Worm (Caenorhabditis elegans) whole organism, young adult: ENCODE data around the gene blos-8.
A peak's percentile ranks its signal among the peaks of the same experiment; 100 is the strongest.

Experiments
- B0035.1 ChIP-seq: sonication (generic microtip); optimal IDR thresholded peaks from 2 replicates; lab custom pipeline; 2016; ENCODE audit warnings: missing genetic modification characterization, mild to moderate bottlenecking, missing compliant biosample characterization, missing genotype, missing genetic modification reagents
- F10E7.11 ChIP-seq: sonication (generic microtip); optimal IDR thresholded peaks from 2 replicates; lab custom pipeline; 2017; ENCODE audit warnings: mild to moderate bottlenecking, missing genetic modification characterization, moderate library complexity, missing compliant biosample characterization
- F33H1.4 ChIP-seq: fragments of 200-800 bp; sonication (Bioruptor generic); IDR thresholded peaks from 2 replicates; pipeline ENCODE4 v1.3.6; 2022; ENCODE audit warnings: missing genetic modification reagents, missing genetic modification characterization, missing compliant biosample characterization
- F37B4.10 ChIP-seq: fragments of 200-800 bp; sonication (Bioruptor generic); IDR thresholded peaks from 2 replicates; pipeline ENCODE4 v1.3.6; 2022; ENCODE audit warnings: missing genetic modification characterization, missing compliant biosample characterization
- F49E8.2 ChIP-seq: sonication (generic microtip); optimal IDR thresholded peaks from 3 replicates; lab custom pipeline; 2017; ENCODE audit warnings: missing genetic modification characterization, mild to moderate bottlenecking, missing compliant biosample characterization, antibody characterized with exemption, moderate library complexity; ENCODE audit not compliant: insufficient read depth
- K12H6.12 ChIP-seq: fragments of 200-800 bp; sonication (Bioruptor generic); optimal IDR thresholded peaks from 2 replicates; lab custom pipeline; 2018; ENCODE audit warnings: mild to moderate bottlenecking, missing genetic modification characterization, missing compliant biosample characterization
- T26A5.8 ChIP-seq: sonication (generic microtip); optimal IDR thresholded peaks from 2 replicates; lab custom pipeline; 2016; ENCODE audit warnings: missing genetic modification characterization, missing compliant biosample characterization
- Y56A3A.18 ChIP-seq: fragments of 200-800 bp; sonication (Bioruptor generic); IDR thresholded peaks from 2 replicates; pipeline ENCODE4 v1.3.6; 2022; ENCODE audit warnings: missing genetic modification reagents, missing genetic modification characterization, missing compliant biosample characterization
- ama-1 ChIP-seq, 3 experiments: fragments of 150-350 bp in 1 of 3; sonication (generic microtip) in 2 of 3; optimal IDR thresholded peaks; 2 replicates each; lab custom pipeline; 2014 to 2018; ENCODE audit warnings: missing biosample characterization in 2 of 3, missing genetic modification characterization in 2 of 3, missing genetic modification reagents in 2 of 3
- aptf-3 ChIP-seq: fragments of 200-800 bp; sonication (Bioruptor generic); IDR thresholded peaks from 2 replicates; pipeline ENCODE4 v1.3.6; 2022; ENCODE audit warnings: missing genetic modification characterization, missing compliant biosample characterization
- athp-1 ChIP-seq: sonication (generic microtip); optimal IDR thresholded peaks from 2 replicates; lab custom pipeline; 2017; ENCODE audit warnings: mild to moderate bottlenecking, missing genetic modification characterization, missing compliant biosample characterization
- bed-1 ChIP-seq: fragments of 200-800 bp; sonication (Bioruptor generic); IDR thresholded peaks from 2 replicates; pipeline ENCODE4 v1.3.6; 2022; ENCODE audit warnings: missing genetic modification reagents, missing genetic modification characterization, missing compliant biosample characterization
- bed-2 ChIP-seq: fragments of 200-800 bp; sonication (Bioruptor generic); IDR thresholded peaks from 2 replicates; pipeline ENCODE4 v1.3.6; 2022; ENCODE audit warnings: missing genetic modification reagents, missing genetic modification characterization, missing compliant biosample characterization
- ceh-27 ChIP-seq: fragments of 200-800 bp; sonication (Bioruptor generic); optimal IDR thresholded peaks from 2 replicates; lab custom pipeline; 2018; ENCODE audit warnings: mild to moderate bottlenecking, missing genetic modification characterization, moderate library complexity, missing compliant biosample characterization
- ceh-58 ChIP-seq: fragments of 200-800 bp; sonication (Bioruptor generic); IDR thresholded peaks from 2 replicates; pipeline ENCODE4 v1.3.6; 2022; ENCODE audit warnings: missing genetic modification characterization, missing compliant biosample characterization
- chd-7 ChIP-seq: sonication (generic microtip); optimal IDR thresholded peaks from 2 replicates; lab custom pipeline; 2016; ENCODE audit warnings: mild to moderate bottlenecking, missing genetic modification characterization, moderate library complexity, missing compliant biosample characterization
- hmg-1.2 ChIP-seq: fragments of 200-800 bp; sonication (Bioruptor generic); IDR thresholded peaks from 2 replicates; pipeline ENCODE4 v1.3.6; 2022; ENCODE audit warnings: missing genetic modification reagents, missing genetic modification characterization, missing compliant biosample characterization
- hsf-1 ChIP-seq: fragments of 200-800 bp; sonication (Bioruptor generic); IDR thresholded peaks from 2 replicates; pipeline ENCODE4 v1.3.6; 2022; ENCODE audit warnings: missing genetic modification reagents, missing genetic modification characterization, missing compliant biosample characterization
- lag-1 ChIP-seq: fragments of 200-800 bp; sonication (Bioruptor generic); IDR thresholded peaks from 2 replicates; pipeline ENCODE4 v1.3.6; 2022; ENCODE audit warnings: missing genetic modification reagents, missing genetic modification characterization, missing compliant biosample characterization
- let-607 ChIP-seq, 2 experiments: fragments of 200-800 bp in 1 of 2; sonication (Bioruptor generic) in 1 of 2; sonication (generic microtip) in 1 of 2; optimal IDR thresholded peaks; 2 replicates each; lab custom pipeline; 2016 to 2018; ENCODE audit warnings: mild to moderate bottlenecking in 2 of 2, missing compliant biosample characterization in 2 of 2, missing genetic modification characterization in 2 of 2, moderate library complexity in 2 of 2, missing genotype in 1 of 2
- lir-1 ChIP-seq: fragments of 200-800 bp; sonication (Bioruptor generic); conservative IDR thresholded peaks from 2 replicates; pipeline ENCODE4 v1.3.6; 2022; ENCODE audit warnings: missing genetic modification reagents, missing genetic modification characterization, missing compliant biosample characterization
- madf-10 ChIP-seq: sonication (generic microtip); optimal IDR thresholded peaks from 2 replicates; lab custom pipeline; 2016; ENCODE audit warnings: mild to moderate bottlenecking, missing genetic modification characterization, missing compliant biosample characterization
- mel-28 ChIP-seq: sonication (generic microtip); optimal IDR thresholded peaks from 2 replicates; lab custom pipeline; 2016; ENCODE audit warnings: borderline replicate concordance, mild to moderate bottlenecking, missing genetic modification characterization, missing compliant biosample characterization
- mxl-1 ChIP-seq: sonication (generic microtip); optimal IDR thresholded peaks from 2 replicates; lab custom pipeline; 2016; ENCODE audit warnings: missing genetic modification characterization, missing compliant biosample characterization
- nfya-2 ChIP-seq: fragments of 200-800 bp; sonication (Bioruptor generic); IDR thresholded peaks from 2 replicates; pipeline ENCODE4 v1.3.6; 2022; ENCODE audit warnings: missing genetic modification reagents, missing genetic modification characterization, missing compliant biosample characterization
- nfyb-1 ChIP-seq: fragments of 200-800 bp; sonication (Bioruptor generic); IDR thresholded peaks from 2 replicates; pipeline ENCODE4 v1.3.6; 2022; ENCODE audit warnings: missing genetic modification reagents, missing genetic modification characterization, missing compliant biosample characterization
- nhr-27 ChIP-seq: fragments of 200-800 bp; sonication (Bioruptor generic); optimal IDR thresholded peaks from 2 replicates; lab custom pipeline; 2018; ENCODE audit warnings: mild to moderate bottlenecking, missing genetic modification characterization, moderate library complexity, missing compliant biosample characterization
- rec-8 ChIP-seq, 2 experiments: sonication (generic microtip); optimal IDR thresholded peaks; 2 replicates each; lab custom pipeline; 2016; ENCODE audit warnings: mild to moderate bottlenecking in 2 of 2, missing genetic modification characterization in 2 of 2, missing genetic modification reagents in 2 of 2, missing genotype in 2 of 2, missing biosample characterization in 1 of 2, missing compliant biosample characterization in 1 of 2, moderate library complexity in 1 of 2
- sdz-38 ChIP-seq: sonication (generic microtip); optimal IDR thresholded peaks from 2 replicates; lab custom pipeline; 2016; ENCODE audit warnings: missing genotype, missing genetic modification characterization, missing compliant biosample characterization
- snpc-1.1 ChIP-seq: sonication (generic microtip); optimal IDR thresholded peaks from 2 replicates; lab custom pipeline; 2017; ENCODE audit warnings: missing genetic modification characterization, mild to moderate bottlenecking, missing compliant biosample characterization, antibody characterized with exemption, moderate library complexity, missing genotype, missing genetic modification reagents; ENCODE audit not compliant: insufficient read depth
- snpc-4 ChIP-seq, 5 experiments: fragments of 150-350 bp in 1 of 5; sonication (generic microtip) in 4 of 5; optimal IDR thresholded peaks; 2 replicates each; lab custom pipeline; 2014 to 2018; ENCODE audit warnings: missing genetic modification characterization in 5 of 5, missing biosample characterization in 3 of 5, antibody characterized with exemption in 2 of 5, mild to moderate bottlenecking in 2 of 5, missing compliant biosample characterization in 2 of 5, missing genotype in 2 of 5, moderate library complexity in 2 of 5, missing genetic modification reagents in 1 of 5
- somi-1 ChIP-seq: fragments of 200-800 bp; sonication (Bioruptor generic); optimal IDR thresholded peaks from 2 replicates; lab custom pipeline; 2018; ENCODE audit warnings: mild to moderate bottlenecking, missing genetic modification characterization, missing compliant biosample characterization
- tlf-1 ChIP-seq: fragments of 200-800 bp; sonication (Bioruptor generic); optimal IDR thresholded peaks from 2 replicates; lab custom pipeline; 2018; ENCODE audit warnings: mild to moderate bottlenecking, missing genetic modification characterization, missing compliant biosample characterization
- unc-62 ChIP-seq: fragments of 150-350 bp; optimal IDR thresholded peaks from 2 replicates; lab custom pipeline; 2014; ENCODE audit warnings: missing biosample characterization, missing genetic modification reagents, missing genetic modification characterization
- zfh-2 ChIP-seq: fragments of 200-800 bp; sonication (Bioruptor generic); conservative IDR thresholded peaks from 2 replicates; pipeline ENCODE4 v1.3.6; 2022; ENCODE audit warnings: missing genetic modification reagents, missing genetic modification characterization, missing compliant biosample characterization
- ztf-22 ChIP-seq: fragments of 200-800 bp; sonication (Bioruptor generic); optimal IDR thresholded peaks from 2 replicates; lab custom pipeline; 2018; ENCODE audit warnings: mild to moderate bottlenecking, missing genetic modification characterization, moderate library complexity, missing compliant biosample characterization
- ztf-25 ChIP-seq: fragments of 200-800 bp; sonication (Bioruptor generic); IDR thresholded peaks from 2 replicates; pipeline ENCODE4 v1.3.6; 2022; ENCODE audit warnings: missing genetic modification reagents, missing genetic modification characterization, missing compliant biosample characterization
- ztf-26 ChIP-seq: sonication (generic microtip); optimal IDR thresholded peaks from 2 replicates; lab custom pipeline; 2017; ENCODE audit warnings: missing genetic modification characterization, missing compliant biosample characterization
- ztf-28 ChIP-seq: fragments of 200-800 bp; sonication (Bioruptor generic); IDR thresholded peaks from 2 replicates; pipeline ENCODE4 v1.3.6; 2022; ENCODE audit warnings: missing genetic modification reagents, missing genetic modification characterization, missing compliant biosample characterization
- ztf-6 ChIP-seq: fragments of 200-800 bp; sonication (Bioruptor generic); IDR thresholded peaks from 2 replicates; pipeline ENCODE4 v1.3.6; 2022; ENCODE audit warnings: missing genetic modification reagents, missing genetic modification characterization, missing compliant biosample characterization

The blos-8 gene

ce11 chrX:15392672-15393071 lies 38.3 kb downstream of the blos-8 start:
- TF ChIP-seq nhr-27 (tag; lab: Kevin White, UChicago) (no peak), ztf-6 (GFP tag; lab: Robert Waterston, UW) (no peak), tlf-1 (GFP tag; lab: Kevin White, UChicago) (no peak), chd-7 (tag; lab: Kevin White, UChicago) (no peak), rec-8 (tag; optimal IDR thresholded peaks at IDR 0.05; lab: Kevin White, UChicago) (no peak), ztf-26 (tag; lab: Kevin White, UChicago) (no peak), snpc-4 (GFP tag; optimal IDR thresholded peaks at IDR 0.05; lab: Kevin White, UChicago) (peak; percentile 6), snpc-4 (tag; optimal IDR thresholded peaks at IDR 0.05; lab: Kevin White, UChicago) (peak in 3 of 4 experiments; percentile 38 to 90 (median 77)), athp-1 (tag; lab: Kevin White, UChicago) (no peak), somi-1 (GFP tag; lab: Kevin White, UChicago) (no peak), nfya-2 (GFP tag; lab: Robert Waterston, UW) (no peak), sdz-38 (tag; lab: Kevin White, UChicago) (peak; percentile 62), zfh-2 (GFP tag; lab: Robert Waterston, UW) (0 out of 2 replicates have a peak, but pooled peaks have one; percentile 28), ztf-25 (no peak), mxl-1 (tag; lab: Kevin White, UChicago) (no peak), hmg-1.2 (peak; percentile 22; the same call in 1 of the 2 replicates), lag-1 (GFP tag; lab: Robert Waterston, UW) (no peak), snpc-1.1 (tag; lab: Kevin White, UChicago) (peak; percentile 22), madf-10 (tag; lab: Kevin White, UChicago) (no peak), K12H6.12 (tag; lab: Kevin White, UChicago) (no peak)

- TF ChIP-seq nfyb-1 (GFP tag; lab: Robert Waterston, UW) = no peak
- TF ChIP-seq sdz-38 (tag; lab: Kevin White, UChicago) = peak; percentile 66
- TF ChIP-seq B0035.1 (tag; lab: Kevin White, UChicago) = no peak
- TF ChIP-seq, all 124 proteins: peak for 1
Observed at ce11 chrX:15389853-15390252, 41.1 kb downstream of the blos-8 start.

ce11 chrX:15388259-15388658 lies 42.7 kb downstream of the blos-8 start:
- TF ChIP-seq zfh-2 (GFP tag; lab: Robert Waterston, UW) = peak; percentile 79
- TF ChIP-seq bed-1 = no peak
- 0 out of 2 replicates have a peak, but pooled peaks have one; percentile 44 for TF ChIP-seq bed-2 (GFP tag; lab: Robert Waterston, UW)
- no peak for TF ChIP-seq F37B4.10 (GFP tag; lab: Robert Waterston, UW)
- peak; percentile 11 for TF ChIP-seq snpc-4 (GFP tag; optimal IDR thresholded peaks at IDR 0.05; lab: Kevin White, UChicago)
- TF ChIP-seq snpc-4 (tag; optimal IDR thresholded peaks at IDR 0.05; lab: Kevin White, UChicago) = peak in 3 of 4 experiments; percentile 52 to 89 (median 79)
- 0 out of 2 replicates have a peak, but pooled peaks have one; percentile 4 for TF ChIP-seq hmg-1.2
- TF ChIP-seq hsf-1 (GFP tag; lab: Robert Waterston, UW) = 0 out of 2 replicates have a peak, but pooled peaks have one; percentile 36

ce11 chrX:15385807-15386349 lies 45.1 kb downstream of the blos-8 start:
- TF ChIP-seq ceh-58 (no peak), F33H1.4 (GFP tag; lab: Robert Waterston, UW) (no peak), ceh-27 (GFP tag; lab: Kevin White, UChicago) (peak; percentile 35), aptf-3 (GFP tag; lab: Robert Waterston, UW) (no peak), ztf-28 (GFP tag; lab: Robert Waterston, UW) (no peak), mxl-1 (tag; lab: Kevin White, UChicago) (no peak), ztf-22 (GFP tag; lab: Kevin White, UChicago) (no peak), F49E8.2 (tag; lab: Kevin White, UChicago) (no peak), unc-62 (GFP tag; lab: Kevin White, UChicago) (no peak), F10E7.11 (tag; lab: Kevin White, UChicago) (no peak), Y56A3A.18 (no peak), chd-7 (tag; lab: Kevin White, UChicago) (peak; percentile 23), ama-1 (optimal IDR thresholded peaks at IDR 0.05; lab: Kevin White, UChicago) (no peak), ama-1 (GFP tag; optimal IDR thresholded peaks at IDR 0.05; lab: Kevin White, UChicago) (peak in 1 of 2 experiments; percentile 8), mel-28 (tag; lab: Kevin White, UChicago) (no peak), T26A5.8 (no peak), lir-1 (no peak), athp-1 (tag; lab: Kevin White, UChicago) (no peak), bed-2 (GFP tag; lab: Robert Waterston, UW) (no peak), tlf-1 (GFP tag; lab: Kevin White, UChicago) (no peak), let-607 (tag; optimal IDR thresholded peaks at IDR 0.05; lab: Kevin White, UChicago) (no peak)
